Worm (Caenorhabditis elegans): ENCODE results near the gene oac-57.

ce11 chrIV:12282873-12283272 lies 24.7 kb downstream of the oac-57 start, which contains the start of gene hpo-12:
- TF ChIP-seq unc-62 (GFP tag; optimal IDR thresholded peaks at IDR 0.05): no peak
- no peak for TF ChIP-seq nhr-12 (tag; optimal IDR thresholded peaks at IDR 0.05)
- TF ChIP-seq sox-4 (tag; optimal IDR thresholded peaks at IDR 0.05): no peak
- TF ChIP-seq dpl-1 (GFP tag; optimal IDR thresholded peaks at IDR 0.05): no peak
- TF ChIP-seq unc-98 (GFP tag; IDR thresholded peaks at IDR 0.05): no peak
- no peak for TF ChIP-seq mab-9 (GFP tag; IDR thresholded peaks at IDR 0.05)
- no peak for TF ChIP-seq ceh-82 (tag; optimal IDR thresholded peaks at IDR 0.05)
- TF ChIP-seq snpc-4 (tag; optimal IDR thresholded peaks at IDR 0.05): no peak
